Fruit fly (Drosophila melanogaster) whole organism: Measurements from ENCODE around the gene plx.

Experiments used
- CG8478 ChIP-seq: fragments of >200 bp; optimal IDR thresholded peaks from 2 replicates; lab custom pipeline; 2018; ENCODE audit warnings: inconsistent platforms
- Dll ChIP-seq: fragments of >200 bp; optimal IDR thresholded peaks from 2 replicates; lab custom pipeline; 2017
- EcR ChIP-seq, 2 experiments: fragments of >200 bp; optimal IDR thresholded peaks; 2 replicates each; lab custom pipeline; 2017; ENCODE audit warnings: missing biosample characterization in 2 of 2, missing genetic modification characterization in 2 of 2, missing genetic modification reagents in 2 of 2
- pan ChIP-seq: fragments of >200 bp; optimal IDR thresholded peaks from 2 replicates; lab custom pipeline; 2017
- psq ChIP-seq: fragments of >200 bp; optimal IDR thresholded peaks from 2 replicates; lab custom pipeline; 2017
- usp ChIP-seq: fragments of >200 bp; optimal IDR thresholded peaks from 2 replicates; lab custom pipeline; 2017; ENCODE audit warnings: missing biosample characterization, missing genetic modification characterization, mixed read lengths

The plx gene

dm6 chr3R:5727724-5728365 lies 42.2 kb downstream of the plx start:
- TF ChIP-seq pan (lab: Kevin White, UChicago) (no peak), CG8478 (no peak), psq (lab: Kevin White, UChicago) (no peak), Dll (lab: Kevin White, UChicago) (no peak), usp (GFP tag; lab: Kevin White, UChicago) (no peak), EcR (GFP tag; optimal IDR thresholded peaks at IDR 0.05; lab: Kevin White, UChicago) (no peak)

- TF ChIP-seq psq (lab: Kevin White, UChicago) (no peak), Dll (lab: Kevin White, UChicago) (no peak), EcR (GFP tag; optimal IDR thresholded peaks at IDR 0.05; lab: Kevin White, UChicago) (no peak), pan (lab: Kevin White, UChicago) (no peak), CG8478 (no peak), usp (GFP tag; lab: Kevin White, UChicago) (no peak)
Observed at dm6 chr3R:5733181-5733580, 47.5 kb downstream of the plx start, which contains the start of gene CG1239. CG1239 (plus strand) TSS chr3R:5733513.

- TF ChIP-seq pan (lab: Kevin White, UChicago) (peak; percentile 90), psq (lab: Kevin White, UChicago) (no peak)
Observed at dm6 chr3R:5736305-5736869, 50.7 kb downstream of the plx start, which contains the start of the genes CG2100 and CG1236. CG2100 (minus strand) TSS chr3R:5736355. CG1236 (plus strand) TSS chr3R:5736748.

dm6 chr3R:5737263-5737662 lies 51.6 kb downstream of the plx start:
- TF ChIP-seq EcR (GFP tag; optimal IDR thresholded peaks at IDR 0.05; lab: Kevin White, UChicago): no peak
- no peak for TF ChIP-seq usp (GFP tag; lab: Kevin White, UChicago)
- TF ChIP-seq Dll (lab: Kevin White, UChicago): no peak
- no peak for TF ChIP-seq CG8478
- peak; percentile 3 for TF ChIP-seq pan (lab: Kevin White, UChicago)

- TF ChIP-seq pan (lab: Kevin White, UChicago) (no peak), EcR (GFP tag; optimal IDR thresholded peaks at IDR 0.05; lab: Kevin White, UChicago) (no peak), CG8478 (no peak), usp (GFP tag; lab: Kevin White, UChicago) (no peak), Dll (lab: Kevin White, UChicago) (no peak), psq (lab: Kevin White, UChicago) (no peak)
Observed at dm6 chr3R:5742278-5743196, 56.9 kb downstream of the plx start, which contains the start of the genes Sym and Madm. Sym (minus strand) TSS chr3R:5742476. Madm (plus strand) TSS chr3R:5742510.

- TF ChIP-seq EcR (GFP tag; optimal IDR thresholded peaks at IDR 0.05; lab: Kevin White, UChicago): no peak
- no peak for TF ChIP-seq CG8478
- no peak for TF ChIP-seq pan (lab: Kevin White, UChicago)
- no peak for TF ChIP-seq Dll (lab: Kevin White, UChicago)
- TF ChIP-seq psq (lab: Kevin White, UChicago): no peak
- no peak for TF ChIP-seq usp (GFP tag; lab: Kevin White, UChicago)
Observed at dm6 chr3R:5746646-5747045, 61.0 kb downstream of the plx start.

dm6 chr3R:5754594-5754993 lies 68.9 kb downstream of the plx start, which contains the start of gene Dcps:
Dcps (minus strand) TSS chr3R:5754774.
- TF ChIP-seq Dll (lab: Kevin White, UChicago) (no peak), EcR (GFP tag; optimal IDR thresholded peaks at IDR 0.05; lab: Kevin White, UChicago) (no peak), usp (GFP tag; lab: Kevin White, UChicago) (no peak), CG8478 (no peak), pan (lab: Kevin White, UChicago) (no peak), psq (lab: Kevin White, UChicago) (no peak)

dm6 chr3R:5758624-5759209 lies 73.1 kb downstream of the plx start, which contains the start of gene Sec8:
Sec8 (minus strand) TSS chr3R:5758997.
- TF ChIP-seq usp (GFP tag; lab: Kevin White, UChicago) (no peak), pan (lab: Kevin White, UChicago) (no peak), Dll (lab: Kevin White, UChicago) (no peak), CG8478 (no peak), EcR (GFP tag; optimal IDR thresholded peaks at IDR 0.05; lab: Kevin White, UChicago) (no peak), psq (lab: Kevin White, UChicago) (no peak)

- TF ChIP-seq usp (GFP tag; lab: Kevin White, UChicago): no peak
Observed at dm6 chr3R:5760980-5761379, 75.3 kb downstream of the plx start.
